Worm (Caenorhabditis elegans) whole organism, L3 larva: Measurements from ENCODE around the gene eat-3.

Experiments
- ama-1 ChIP-seq: fragments of 150-350 bp; optimal IDR thresholded peaks from 2 replicates; lab custom pipeline; 2018
- elt-1 ChIP-seq: fragments of 150-350 bp; optimal IDR thresholded peaks from 2 replicates; lab custom pipeline; 2014; ENCODE audit warnings: missing biosample characterization, missing genetic modification characterization
- fkh-10 ChIP-seq: sonication (generic microtip); optimal IDR thresholded peaks from 2 replicates; lab custom pipeline; 2017; ENCODE audit warnings: missing biosample characterization, missing genetic modification reagents, missing genetic modification characterization
- fkh-2 ChIP-seq: fragments of 150-350 bp; optimal IDR thresholded peaks from 2 replicates; lab custom pipeline; 2014; ENCODE audit warnings: missing biosample characterization, missing genetic modification reagents, missing genetic modification characterization

DNA sequence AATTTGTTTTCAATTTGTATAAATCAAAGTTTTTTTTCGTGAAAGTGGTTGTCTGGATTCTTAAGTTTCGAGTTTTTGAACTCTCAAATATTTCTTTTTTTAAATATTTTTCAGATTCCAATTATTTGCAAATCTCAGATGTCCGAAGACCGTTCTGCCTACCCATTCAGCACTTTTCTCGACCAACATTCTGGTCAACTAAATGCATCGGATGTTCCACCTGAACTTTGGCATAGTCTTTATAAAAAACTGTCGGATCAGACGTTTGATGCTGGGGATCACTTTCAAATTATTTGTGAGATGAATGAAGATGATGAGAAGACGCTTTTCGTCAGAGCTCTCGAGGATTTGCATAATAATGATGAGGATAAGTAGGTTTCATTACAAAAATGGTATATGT is 14.2 kb downstream of the eat-3 start, which contains the start of gene ttll-12:
- TF ChIP-seq fkh-10 (GFP tag; lab: Kevin White, UChicago) (no peak), fkh-2 (tag; lab: Kevin White, UChicago) (no peak), elt-1 (tag; lab: Kevin White, UChicago) (no peak), ama-1 (lab: Kevin White, UChicago) (peak; percentile 85)
